Fruit fly (Drosophila melanogaster) whole organism, embryonic: ENCODE measurements around the gene CG17190.

Source experiments
- Abd-B ChIP-seq: fragments of 200-800 bp; sonication (Bioruptor generic); optimal IDR thresholded peaks from 2 replicates; lab custom pipeline; 2018; ENCODE audit warnings: missing biosample characterization, mild to moderate bottlenecking, missing genetic modification characterization, moderate library complexity
- Antp ChIP-seq: fragments of 200-800 bp; sonication (Bioruptor generic); optimal IDR thresholded peaks from 3 replicates; lab custom pipeline; 2016; ENCODE audit warnings: missing biosample characterization, missing genetic modification characterization
- Asciz ChIP-seq: fragments of 200-800 bp; sonication (Bioruptor generic); optimal IDR thresholded peaks from 2 replicates; lab custom pipeline; 2017; ENCODE audit warnings: missing biosample characterization, mild to moderate bottlenecking, missing genetic modification characterization, missing genetic modification reagents
- Bdp1 ChIP-seq: fragments of 200-800 bp; sonication (Bioruptor generic); optimal IDR thresholded peaks from 3 replicates; lab custom pipeline; 2016; ENCODE audit warnings: missing biosample characterization, missing genetic modification characterization
- CG10274 ChIP-seq: fragments of 200-800 bp; sonication (Bioruptor generic); optimal IDR thresholded peaks from 3 replicates; lab custom pipeline; 2017; ENCODE audit warnings: missing biosample characterization, mild to moderate bottlenecking, missing genetic modification characterization
- CG11398 ChIP-seq: fragments of 200-800 bp; sonication (Bioruptor generic); optimal IDR thresholded peaks from 2 replicates; lab custom pipeline; 2016; ENCODE audit warnings: missing biosample characterization, missing genetic modification characterization
- CG11504 ChIP-seq: fragments of 200-800 bp; sonication (Bioruptor generic); optimal IDR thresholded peaks from 3 replicates; lab custom pipeline; 2019; ENCODE audit warnings: missing biosample characterization, mild to moderate bottlenecking, missing genetic modification characterization, moderate library complexity
- CG11696 ChIP-seq: fragments of 200-800 bp; sonication (Bioruptor generic); IDR thresholded peaks from 2 replicates; pipeline ENCODE4 v1.3.6; 2022; ENCODE audit warnings: missing biosample characterization, missing genetic modification characterization
- CG12659 ChIP-seq: fragments of 200-800 bp; sonication (Bioruptor generic); optimal IDR thresholded peaks from 3 replicates; lab custom pipeline; 2017; ENCODE audit warnings: mild to moderate bottlenecking, missing biosample characterization, missing genetic modification reagents, missing genetic modification characterization
- CG13287 ChIP-seq: fragments of 200-800 bp; sonication (Bioruptor generic); IDR thresholded peaks from 2 replicates; pipeline ENCODE4 v1.3.6; 2022; ENCODE audit warnings: missing biosample characterization, missing genetic modification characterization; ENCODE audit not compliant: partially characterized antibody
- CG2116 ChIP-seq: fragments of 200-800 bp; sonication (Bioruptor generic); optimal IDR thresholded peaks from 3 replicates; lab custom pipeline; 2018; ENCODE audit warnings: missing biosample characterization, mild to moderate bottlenecking, missing genetic modification characterization
- CG2202 ChIP-seq: fragments of 200-800 bp; sonication (Bioruptor generic); optimal IDR thresholded peaks from 2 replicates; lab custom pipeline; 2018; ENCODE audit warnings: missing biosample characterization, mild to moderate bottlenecking, missing genetic modification characterization
- CG2678 ChIP-seq: fragments of 200-800 bp; sonication (Bioruptor generic); optimal IDR thresholded peaks from 3 replicates; lab custom pipeline; 2019; ENCODE audit warnings: missing biosample characterization, mild to moderate bottlenecking, missing genetic modification characterization, moderate library complexity
- CG30020 ChIP-seq: fragments of 200-800 bp; optimal IDR thresholded peaks from 2 replicates; lab custom pipeline; 2019; ENCODE audit warnings: missing biosample characterization, mild to moderate bottlenecking, missing genetic modification characterization, moderate library complexity
- CG32532 ChIP-seq: fragments of 200-800 bp; sonication (Bioruptor generic); IDR thresholded peaks from 2 replicates; pipeline ENCODE4 v1.3.6; 2022; ENCODE audit warnings: missing biosample characterization, missing genetic modification characterization
- CG33557 ChIP-seq: fragments of 200-800 bp; sonication (Bioruptor generic); optimal IDR thresholded peaks from 2 replicates; lab custom pipeline; 2019; ENCODE audit warnings: missing biosample characterization, mild to moderate bottlenecking, missing genetic modification characterization, moderate library complexity
- CG3726 ChIP-seq: fragments of 200-800 bp; sonication (Bioruptor generic); IDR thresholded peaks from 3 replicates; pipeline ENCODE4, ENCODE4 v1.3.6; 2022; ENCODE audit warnings: missing biosample characterization, missing genetic modification characterization
- CG3838 ChIP-seq: fragments of 200-800 bp; sonication (Bioruptor generic); optimal IDR thresholded peaks from 3 replicates; lab custom pipeline; 2016; ENCODE audit warnings: missing biosample characterization, missing genetic modification characterization
- CG6272 ChIP-seq: fragments of 200-800 bp; sonication (Bioruptor generic); IDR thresholded peaks from 2 replicates; pipeline ENCODE4 v1.3.6; 2022; ENCODE audit warnings: missing biosample characterization, missing genetic modification characterization
- CG7271 ChIP-seq: fragments of 200-800 bp; sonication (Bioruptor generic); optimal IDR thresholded peaks from 2 replicates; lab custom pipeline; 2018; ENCODE audit warnings: missing biosample characterization, mild to moderate bottlenecking, missing genetic modification characterization, moderate library complexity
- CG7786 ChIP-seq: fragments of 200-800 bp; sonication (Bioruptor generic); optimal IDR thresholded peaks from 2 replicates; lab custom pipeline; 2016; ENCODE audit warnings: missing biosample characterization, missing genetic modification characterization
- CG7987 ChIP-seq: fragments of 200-800 bp; sonication (Bioruptor generic); optimal IDR thresholded peaks from 2 replicates; lab custom pipeline; 2018; ENCODE audit warnings: missing biosample characterization, mild to moderate bottlenecking, missing genetic modification characterization, moderate library complexity
- CrebB ChIP-seq: fragments of 200-800 bp; sonication (Bioruptor generic); optimal IDR thresholded peaks from 3 replicates; lab custom pipeline; 2018; ENCODE audit warnings: missing biosample characterization, mild to moderate bottlenecking, missing genetic modification characterization
- Dek ChIP-seq: fragments of 200-800 bp; sonication (Bioruptor generic); optimal IDR thresholded peaks from 3 replicates; lab custom pipeline; 2019; ENCODE audit warnings: missing biosample characterization, mild to moderate bottlenecking, missing genetic modification characterization, moderate library complexity
- Gsc ChIP-seq: fragments of 200-800 bp; sonication (Bioruptor generic); IDR thresholded peaks from 2 replicates; pipeline ENCODE4 v1.3.6; 2022; ENCODE audit warnings: missing biosample characterization, missing genetic modification characterization
- HLHmδ ChIP-seq: fragments of 200-800 bp; sonication (Bioruptor generic); optimal IDR thresholded peaks from 2 replicates; lab custom pipeline; 2018; ENCODE audit warnings: missing biosample characterization, mild to moderate bottlenecking, missing genetic modification characterization, moderate library complexity
- Hr51 ChIP-seq, 2 experiments: fragments of 200-800 bp; sonication (Bioruptor generic); optimal IDR thresholded peaks; 2 replicates in 1 of 2; 3 replicates in 1 of 2; lab custom pipeline; 2016 to 2018; ENCODE audit warnings: missing biosample characterization in 2 of 2, missing genetic modification characterization in 2 of 2, mild to moderate bottlenecking in 1 of 2, moderate library complexity in 1 of 2
- Lhr ChIP-seq: fragments of 200-800 bp; sonication (Bioruptor generic); optimal IDR thresholded peaks from 3 replicates; lab custom pipeline; 2017; ENCODE audit warnings: mild to moderate bottlenecking, missing biosample characterization, missing genetic modification reagents, missing genetic modification characterization
- Lim3 ChIP-seq: fragments of 200-800 bp; sonication (Bioruptor generic); IDR thresholded peaks from 2 replicates; pipeline ENCODE4 v1.3.6; 2022; ENCODE audit warnings: missing biosample characterization, missing genetic modification characterization
- MBD-R2 ChIP-seq: fragments of 200-800 bp; sonication (Bioruptor generic); IDR thresholded peaks from 2 replicates; pipeline ENCODE4 v1.3.6; 2022; ENCODE audit warnings: missing biosample characterization, missing genetic modification characterization
- Mad ChIP-seq: fragments of 200-800 bp; sonication (Bioruptor generic); optimal IDR thresholded peaks from 2 replicates; lab custom pipeline; 2016; ENCODE audit warnings: missing biosample characterization, missing genetic modification characterization
- Med ChIP-seq: fragments of 200-800 bp; sonication (Bioruptor generic); peaks from one replicate; lab custom pipeline; 2016; ENCODE audit warnings: missing biosample characterization, missing genetic modification characterization, mild to moderate bottlenecking, inconsistent platforms, moderate library complexity
- Myb ChIP-seq: fragments of 200-800 bp; sonication (Bioruptor generic); optimal IDR thresholded peaks from 2 replicates; lab custom pipeline; 2016; ENCODE audit warnings: missing biosample characterization, missing genetic modification characterization
- Neu2 ChIP-seq: fragments of 200-800 bp; sonication (Bioruptor generic); optimal IDR thresholded peaks from 3 replicates; lab custom pipeline; 2016; ENCODE audit warnings: missing biosample characterization, missing genetic modification characterization, borderline replicate concordance
- Oli ChIP-seq: fragments of 200-800 bp; sonication (Bioruptor generic); optimal IDR thresholded peaks from 2 replicates; lab custom pipeline; 2018; ENCODE audit warnings: missing biosample characterization, mild to moderate bottlenecking, missing genetic modification characterization, moderate library complexity
- Six4 ChIP-seq: fragments of 200-800 bp; sonication (Bioruptor generic); optimal IDR thresholded peaks from 2 replicates; lab custom pipeline; 2016; ENCODE audit warnings: missing biosample characterization, missing genetic modification characterization
- Usf ChIP-seq: fragments of 200-800 bp; sonication (Bioruptor generic); optimal IDR thresholded peaks from 2 replicates; lab custom pipeline; 2017; ENCODE audit warnings: missing genotype, missing biosample characterization, missing genetic modification characterization
- abd-A ChIP-seq: fragments of 200-800 bp; sonication (Bioruptor generic); optimal IDR thresholded peaks from 3 replicates; lab custom pipeline; 2019; ENCODE audit warnings: missing biosample characterization, mild to moderate bottlenecking, missing genetic modification characterization, moderate library complexity
- bowl ChIP-seq: fragments of 200-800 bp; sonication (Bioruptor generic); IDR thresholded peaks from 2 replicates; pipeline ENCODE4 v1.3.6; 2022; ENCODE audit warnings: missing biosample characterization, missing genetic modification characterization
- br ChIP-seq: fragments of >200 bp; optimal IDR thresholded peaks from 2 replicates; lab custom pipeline; 2017
- ci ChIP-seq: fragments of 200-800 bp; sonication (Bioruptor generic); IDR thresholded peaks from 3 replicates; pipeline ENCODE4 v1.3.6; 2022; ENCODE audit warnings: missing biosample characterization, missing genetic modification characterization
- croc ChIP-seq: fragments of 200-800 bp; sonication (Bioruptor generic); conservative IDR thresholded peaks from 3 replicates; pipeline ENCODE4 v1.3.6; 2022; ENCODE audit warnings: missing biosample characterization, missing genetic modification characterization
- da ChIP-seq: fragments of 200-800 bp; sonication (Bioruptor generic); optimal IDR thresholded peaks from 2 replicates; lab custom pipeline; 2016; ENCODE audit warnings: missing biosample characterization, missing genetic modification characterization
- fd3F ChIP-seq: fragments of 200-800 bp; sonication (Bioruptor generic); optimal IDR thresholded peaks from 2 replicates; lab custom pipeline; 2018; ENCODE audit warnings: missing biosample characterization, mild to moderate bottlenecking, missing genetic modification characterization, moderate library complexity
- fd96Cb ChIP-seq: fragments of 200-800 bp; sonication (Bioruptor generic); optimal IDR thresholded peaks from 2 replicates; lab custom pipeline; 2018; ENCODE audit warnings: missing biosample characterization, mild to moderate bottlenecking, missing genetic modification characterization, moderate library complexity
- nmo ChIP-seq: fragments of 200-800 bp; sonication (Bioruptor generic); optimal IDR thresholded peaks from 2 replicates; lab custom pipeline; 2018; ENCODE audit warnings: missing biosample characterization, mild to moderate bottlenecking, missing genetic modification characterization, moderate library complexity
- otp ChIP-seq: fragments of 200-800 bp; sonication (Bioruptor generic); IDR thresholded peaks from 3 replicates; pipeline ENCODE4, ENCODE4 v1.3.6; 2022; ENCODE audit warnings: missing biosample characterization, missing genetic modification characterization
- pita ChIP-seq: fragments of 200-800 bp; sonication (Bioruptor generic); optimal IDR thresholded peaks from 2 replicates; lab custom pipeline; 2017; ENCODE audit warnings: missing biosample characterization, mild to moderate bottlenecking, missing genetic modification characterization
- salm ChIP-seq: fragments of 200-800 bp; sonication (Bioruptor generic); optimal IDR thresholded peaks from 2 replicates; lab custom pipeline; 2018; ENCODE audit warnings: missing biosample characterization, mild to moderate bottlenecking, missing genetic modification characterization
- tll ChIP-seq, 2 experiments: fragments of 200-800 bp in 1 of 2; fragments of >200 bp in 1 of 2; sonication (Bioruptor generic) in 1 of 2; optimal IDR thresholded peaks; 2 replicates each; lab custom pipeline; 2017 to 2019; ENCODE audit warnings: missing biosample characterization in 2 of 2, missing genetic modification characterization in 2 of 2, mild to moderate bottlenecking in 1 of 2, moderate library complexity in 1 of 2
- twi ChIP-seq: fragments of 200-800 bp; optimal IDR thresholded peaks from 2 replicates; lab custom pipeline; 2019; ENCODE audit warnings: missing biosample characterization, mild to moderate bottlenecking, missing genetic modification characterization, moderate library complexity

The CG17190 gene

DNA sequence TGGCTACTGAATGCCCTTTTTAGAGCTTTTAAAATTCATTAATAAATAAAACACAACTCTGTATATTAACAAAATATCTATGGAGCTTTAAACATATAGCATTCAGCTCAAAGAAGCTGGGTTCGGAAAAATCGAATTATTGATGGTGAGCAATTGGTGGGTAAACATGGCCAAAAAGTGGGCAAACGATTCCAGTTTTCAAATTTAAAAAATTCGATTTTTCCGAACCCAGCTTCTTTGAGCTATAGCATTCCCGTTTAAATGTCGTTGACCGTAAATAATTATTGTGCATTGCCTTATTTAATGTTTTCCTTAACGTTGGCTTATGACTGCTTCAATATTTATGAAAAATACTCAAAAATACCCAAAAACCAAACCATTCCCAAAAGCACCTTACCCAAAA lies 11.7 kb downstream of the CG17190 start (continued):
- TF ChIP-seq CG11504 (peak; percentile 45), Abd-B (GFP tag; lab: Kevin White, UChicago) (peak; percentile 35), CG2678 (peak; percentile 20), abd-A (tag; lab: Kevin White, UChicago) (no peak), fd96Cb (tag; lab: Kevin White, UChicago) (no peak), CG33557 (no peak), Lim3 (GFP tag; lab: Robert Waterston, UW) (no peak), CG7271 (tag; lab: Kevin White, UChicago) (no peak), otp (GFP tag; lab: Robert Waterston, UW) (no peak), Neu2 (no peak), Med (peak; percentile 73), CG6272 (no peak), CG10274 (GFP tag; lab: Kevin White, UChicago) (no peak), Asciz (GFP tag; lab: Kevin White, UChicago) (no peak), Mad (no peak), ci (GFP tag; lab: Robert Waterston, UW) (no peak), fd3F (GFP tag; lab: Kevin White, UChicago) (no peak), CG7987 (GFP tag; lab: Kevin White, UChicago) (no peak), salm (tag; lab: Kevin White, UChicago) (no peak), CG11696 (GFP tag; lab: Robert Waterston, UW) (no peak), da (GFP tag; lab: Kevin White, UChicago) (no peak), CG11398 (no peak), CG30020 (no peak), bowl (GFP tag; lab: Robert Waterston, UW) (no peak), CG13287 (GFP tag; lab: Robert Waterston, UW) (no peak), Antp (GFP tag; lab: Kevin White, UChicago) (no peak), CG2116 (GFP tag; lab: Kevin White, UChicago) (no peak), MBD-R2 (GFP tag; lab: Robert Waterston, UW) (no peak), Usf (GFP tag; lab: Kevin White, UChicago) (no peak), croc (GFP tag; lab: Robert Waterston, UW) (no peak), CG12659 (GFP tag; lab: Kevin White, UChicago) (no peak), CrebB (no peak), Dek (tag; lab: Kevin White, UChicago) (no peak), CG2202 (tag; lab: Kevin White, UChicago) (no peak), CG32532 (peak; percentile 24; the same call in 1 of the 2 replicates), HLHmδ (GFP tag; lab: Kevin White, UChicago) (no peak), Myb (GFP tag; lab: Kevin White, UChicago) (no peak), tll (GFP tag; optimal IDR thresholded peaks at IDR 0.05; lab: Kevin White, UChicago) (no peak), Lhr (GFP tag; lab: Kevin White, UChicago) (no peak), pita (GFP tag; lab: Kevin White, UChicago) (no peak), nmo (peak; percentile 18), Gsc (no peak), Bdp1 (GFP tag; lab: Kevin White, UChicago) (no peak), CG3838 (GFP tag; lab: Kevin White, UChicago) (no peak), Oli (tag; lab: Kevin White, UChicago) (peak; percentile 5), br (no peak), Six4 (GFP tag; lab: Kevin White, UChicago) (no peak), twi (tag; lab: Kevin White, UChicago) (no peak), CG3726 (GFP tag; lab: Robert Waterston, UW) (no peak), CG7786 (GFP tag; lab: Kevin White, UChicago) (no peak), Hr51 (GFP tag; optimal IDR thresholded peaks at IDR 0.05; lab: Kevin White, UChicago) (peak in 1 of 2 experiments; percentile 33)
